Fruit fly (Drosophila melanogaster) whole organism, embryonic: ENCODE measurements around the gene LysRS.

Source experiments
- CG3163 ChIP-seq: fragments of 200-800 bp; sonication (Bioruptor generic); optimal IDR thresholded peaks from 3 replicates; lab custom pipeline; 2016; ENCODE audit warnings: missing biosample characterization, missing genetic modification characterization
- CG32772 ChIP-seq: fragments of 200-800 bp; sonication (Bioruptor generic); IDR thresholded peaks from 2 replicates; pipeline ENCODE4 v1.3.6; 2022; ENCODE audit warnings: missing biosample characterization, missing genetic modification characterization
- CG9797 ChIP-seq: fragments of 200-800 bp; sonication (Bioruptor generic); optimal IDR thresholded peaks from 3 replicates; lab custom pipeline; 2018; ENCODE audit warnings: missing biosample characterization, mild to moderate bottlenecking, missing genetic modification characterization
- Dp ChIP-seq: fragments of 200-800 bp; sonication (Bioruptor generic); optimal IDR thresholded peaks from 2 replicates; lab custom pipeline; 2018; ENCODE audit warnings: missing biosample characterization, mild to moderate bottlenecking, missing genetic modification characterization, moderate library complexity
- Optix ChIP-seq: fragments of 200-800 bp; sonication (Bioruptor generic); IDR thresholded peaks from 3 replicates; pipeline ENCODE4 v1.3.6; 2022; ENCODE audit warnings: missing biosample characterization, missing genetic modification characterization
- ac ChIP-seq: fragments of 200-800 bp; sonication (Bioruptor generic); optimal IDR thresholded peaks from 3 replicates; lab custom pipeline; 2017; ENCODE audit warnings: missing biosample characterization, mild to moderate bottlenecking, missing genetic modification characterization
- bcd ChIP-seq: fragments of 200-800 bp; sonication (Bioruptor generic); optimal IDR thresholded peaks from 2 replicates; lab custom pipeline; 2017; ENCODE audit warnings: missing biosample characterization, mild to moderate bottlenecking, missing genetic modification characterization
- br ChIP-seq: fragments of >200 bp; optimal IDR thresholded peaks from 2 replicates; lab custom pipeline; 2017
- pan ChIP-seq, 4 experiments: fragments of >200 bp in 3 of 4; fragments of 200-800 bp in 1 of 4; sonication (Bioruptor generic) in 1 of 4; optimal IDR thresholded peaks in 3 of 4; IDR thresholded peaks in 1 of 4; 2 replicates each; pipeline versions ENCODE4 v1.3.6 to Lab custom; 2017 to 2022; ENCODE audit warnings: missing biosample characterization in 2 of 4, missing genetic modification characterization in 2 of 4, mixed read lengths in 1 of 4
- pum ChIP-seq: fragments of 200-800 bp; sonication (Bioruptor generic); optimal IDR thresholded peaks from 2 replicates; lab custom pipeline; 2016; ENCODE audit warnings: missing biosample characterization, missing genetic modification characterization

dm6 chrX:9641184-9641772 lies 32.6 kb upstream of the LysRS start:
- TF ChIP-seq CG9797 (GFP tag; lab: Kevin White, UChicago) (no peak), Optix (GFP tag; lab: Robert Waterston, UW) (no peak), pum (GFP tag; lab: Kevin White, UChicago) (no peak), ac (GFP tag; lab: Kevin White, UChicago) (no peak), pan (optimal IDR thresholded peaks at IDR 0.05; lab: Kevin White, UChicago) (no peak), pan (GFP tag; optimal IDR thresholded peaks at IDR 0.05 in 1 of 2, IDR thresholded peaks at IDR 0.05 in 1 of 2) (peak in 1 of 2 experiments; percentile 37), CG3163 (GFP tag; lab: Kevin White, UChicago) (peak; percentile 97), CG32772 (GFP tag; lab: Robert Waterston, UW) (no peak), bcd (GFP tag; lab: Kevin White, UChicago) (peak; percentile 76), Dp (GFP tag; lab: Kevin White, UChicago) (no peak), br (lab: Kevin White, UChicago) (no peak)
